Worm (Caenorhabditis elegans): ENCODE results near the gene pigx-1.
A peak's percentile ranks its signal among the peaks of the same experiment; 100 is the strongest.

- no peak for TF ChIP-seq ztf-11 (tag; optimal IDR thresholded peaks at IDR 0.05)
- no peak for TF ChIP-seq unc-39 (tag; optimal IDR thresholded peaks at IDR 0.05)
- peak; percentile 83 for TF ChIP-seq mep-1 (tag; optimal IDR thresholded peaks at IDR 0.05)
- TF ChIP-seq snpc-4 (tag; optimal IDR thresholded peaks at IDR 0.05): no peak
These were observed 3.7 kb downstream of the pigx-1 start for ce11 chrX:1093154-1093553.
